Worm (Caenorhabditis elegans): Measurements from ENCODE around the gene rgs-6.

DNA sequence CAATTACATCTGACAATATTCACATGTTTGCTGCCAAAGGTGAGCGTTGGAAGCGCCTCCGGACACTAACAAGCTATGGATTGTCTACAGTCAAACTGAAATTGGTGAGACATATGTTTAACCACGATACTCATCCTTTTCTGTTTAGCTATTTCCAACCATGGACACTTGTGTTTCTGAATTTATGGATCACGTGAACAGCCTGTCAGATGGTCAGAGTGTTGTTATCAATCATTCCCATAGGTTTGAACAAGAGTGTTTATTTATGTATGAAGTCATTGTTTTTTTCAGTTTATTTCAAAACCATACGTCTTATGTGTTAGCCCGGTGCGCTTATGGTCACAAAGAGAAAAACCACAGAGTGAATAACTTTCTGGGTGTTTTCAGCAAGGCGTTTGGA is 18.2 kb downstream of the rgs-6 start:
- TF ChIP-seq ceh-28 (tag; optimal IDR thresholded peaks at IDR 0.05) (no peak), nhr-28 (tag; optimal IDR thresholded peaks at IDR 0.05) (peak; percentile 53), skn-1 (tag; optimal IDR thresholded peaks at IDR 0.05) (no peak), T26A8.4 (GFP tag; IDR thresholded peaks at IDR 0.05) (no peak), pha-4 (GFP tag; IDR thresholded peaks at IDR 0.05) (no peak), pha-4 (tag; optimal IDR thresholded peaks at IDR 0.05) (no peak), nhr-76 (tag; optimal IDR thresholded peaks at IDR 0.05) (no peak), zfp-3 (GFP tag; conservative IDR thresholded peaks at IDR 0.05) (no peak), T20F7.1 (GFP tag; optimal IDR thresholded peaks at IDR 0.05) (no peak), lin-29 (GFP tag; IDR thresholded peaks at IDR 0.05) (no peak), lsy-2 (tag; optimal IDR thresholded peaks at IDR 0.05) (no peak), madf-5 (GFP tag; IDR thresholded peaks at IDR 0.05) (no peak)

Data from whole organism, L4 larva.